Fruit fly (Drosophila melanogaster) whole organism, embryonic: ENCODE results near the gene trus.

ENCODE experiments used
- Ada2b ChIP-seq: fragments of 200-800 bp; sonication (Bioruptor generic); IDR thresholded peaks from 2 replicates; pipeline ENCODE4 v1.3.6; 2022; ENCODE audit warnings: missing biosample characterization, missing genetic modification characterization
- Antp ChIP-seq: fragments of 200-800 bp; sonication (Bioruptor generic); optimal IDR thresholded peaks from 3 replicates; lab custom pipeline; 2016; ENCODE audit warnings: missing biosample characterization, missing genetic modification characterization
- C15 ChIP-seq: fragments of 200-800 bp; sonication (Bioruptor generic); IDR thresholded peaks from 3 replicates; pipeline ENCODE4 v1.3.6; 2022; ENCODE audit warnings: missing biosample characterization, missing genetic modification characterization
- CG10147 ChIP-seq: fragments of 200-800 bp; sonication (Bioruptor generic); optimal IDR thresholded peaks from 2 replicates; lab custom pipeline; 2019; ENCODE audit warnings: missing biosample characterization, mild to moderate bottlenecking, missing genetic modification characterization, moderate library complexity
- CG10274 ChIP-seq: fragments of 200-800 bp; sonication (Bioruptor generic); optimal IDR thresholded peaks from 3 replicates; lab custom pipeline; 2017; ENCODE audit warnings: missing biosample characterization, mild to moderate bottlenecking, missing genetic modification characterization
- CG10565 ChIP-seq: fragments of 200-800 bp; sonication (Bioruptor generic); optimal IDR thresholded peaks from 3 replicates; lab custom pipeline; 2016; ENCODE audit warnings: missing biosample characterization, mild to moderate bottlenecking, missing genetic modification characterization
- CG11085 ChIP-seq: fragments of 200-800 bp; sonication (Bioruptor generic); IDR thresholded peaks from 2 replicates; pipeline ENCODE4 v1.3.6; 2022; ENCODE audit warnings: missing biosample characterization, missing genetic modification characterization
- CG12391 ChIP-seq: fragments of 200-800 bp; sonication (Bioruptor generic); optimal IDR thresholded peaks from 3 replicates; lab custom pipeline; 2018; ENCODE audit warnings: missing biosample characterization, mild to moderate bottlenecking, missing genetic modification characterization, moderate library complexity
- CG14710 ChIP-seq: fragments of 200-800 bp; sonication (Bioruptor generic); optimal IDR thresholded peaks from 3 replicates; lab custom pipeline; 2019; ENCODE audit warnings: missing biosample characterization, mild to moderate bottlenecking, missing genetic modification characterization, moderate library complexity
- CG15269 ChIP-seq: fragments of 200-800 bp; sonication (Bioruptor generic); optimal IDR thresholded peaks from 2 replicates; lab custom pipeline; 2018; ENCODE audit warnings: missing biosample characterization, mild to moderate bottlenecking, missing genetic modification characterization, moderate library complexity
- CG1602 ChIP-seq: fragments of 200-800 bp; sonication (Bioruptor generic); optimal IDR thresholded peaks from 3 replicates; lab custom pipeline; 2016; ENCODE audit warnings: missing biosample characterization, missing genetic modification characterization
- CG1647 ChIP-seq: fragments of 200-800 bp; sonication (Bioruptor generic); optimal IDR thresholded peaks from 3 replicates; lab custom pipeline; 2016; ENCODE audit warnings: missing biosample characterization, missing genetic modification characterization
- CG17361 ChIP-seq: fragments of 200-800 bp; sonication (Bioruptor generic); IDR thresholded peaks from 3 replicates; pipeline ENCODE4 v1.3.6; 2022; ENCODE audit warnings: missing biosample characterization, missing genetic modification characterization
- CG18011 ChIP-seq: fragments of 200-800 bp; sonication (Bioruptor generic); optimal IDR thresholded peaks from 2 replicates; lab custom pipeline; 2017; ENCODE audit warnings: missing biosample characterization, missing genetic modification characterization, mild to moderate bottlenecking, moderate library complexity, missing genotype
- CG18262 ChIP-seq: fragments of 200-800 bp; optimal IDR thresholded peaks from 3 replicates; lab custom pipeline; 2019; ENCODE audit warnings: missing biosample characterization, mild to moderate bottlenecking, missing genetic modification characterization, moderate library complexity
- CG30020 ChIP-seq: fragments of 200-800 bp; optimal IDR thresholded peaks from 2 replicates; lab custom pipeline; 2019; ENCODE audit warnings: missing biosample characterization, mild to moderate bottlenecking, missing genetic modification characterization, moderate library complexity
- CG30431 ChIP-seq: fragments of 200-800 bp; sonication (Bioruptor generic); optimal IDR thresholded peaks from 2 replicates; lab custom pipeline; 2017; ENCODE audit warnings: missing biosample characterization, missing genetic modification characterization
- CG31224 ChIP-seq: fragments of 200-800 bp; sonication (Bioruptor generic); IDR thresholded peaks from 2 replicates; pipeline ENCODE4 v1.3.6; 2022; ENCODE audit warnings: missing biosample characterization, missing genetic modification characterization
- CG31365 ChIP-seq: fragments of 200-800 bp; sonication (Bioruptor generic); optimal IDR thresholded peaks from 2 replicates; lab custom pipeline; 2018; ENCODE audit warnings: missing biosample characterization, mild to moderate bottlenecking, missing genetic modification characterization
- CG32772 ChIP-seq: fragments of 200-800 bp; sonication (Bioruptor generic); IDR thresholded peaks from 2 replicates; pipeline ENCODE4 v1.3.6; 2022; ENCODE audit warnings: missing biosample characterization, missing genetic modification characterization
- CG3726 ChIP-seq: fragments of 200-800 bp; sonication (Bioruptor generic); IDR thresholded peaks from 3 replicates; pipeline ENCODE4, ENCODE4 v1.3.6; 2022; ENCODE audit warnings: missing biosample characterization, missing genetic modification characterization
- CG3838 ChIP-seq: fragments of 200-800 bp; sonication (Bioruptor generic); optimal IDR thresholded peaks from 3 replicates; lab custom pipeline; 2016; ENCODE audit warnings: missing biosample characterization, missing genetic modification characterization
- CG6175 ChIP-seq: fragments of 200-800 bp; sonication (Bioruptor generic); IDR thresholded peaks from 3 replicates; pipeline ENCODE4 v1.3.6; 2022; ENCODE audit warnings: missing biosample characterization, missing genetic modification characterization
- CG8765 ChIP-seq: fragments of 200-800 bp; sonication (Bioruptor generic); IDR thresholded peaks from 2 replicates; pipeline ENCODE4 v1.3.6; 2022; ENCODE audit warnings: missing biosample characterization, missing genetic modification characterization
- Dp ChIP-seq: fragments of 200-800 bp; sonication (Bioruptor generic); optimal IDR thresholded peaks from 2 replicates; lab custom pipeline; 2018; ENCODE audit warnings: missing biosample characterization, mild to moderate bottlenecking, missing genetic modification characterization, moderate library complexity
- Fer1 ChIP-seq: fragments of 200-800 bp; sonication (Bioruptor generic); optimal IDR thresholded peaks from 2 replicates; lab custom pipeline; 2017; ENCODE audit warnings: missing biosample characterization, mild to moderate bottlenecking, missing genetic modification characterization
- Hr3 ChIP-seq: fragments of 200-800 bp; sonication (Bioruptor generic); optimal IDR thresholded peaks from 3 replicates; lab custom pipeline; 2016; ENCODE audit warnings: missing biosample characterization, missing genetic modification characterization
- Pdp1 ChIP-seq, 2 experiments: fragments of 200-800 bp; sonication (Bioruptor generic); optimal IDR thresholded peaks; 3 replicates each; lab custom pipeline; 2016; ENCODE audit warnings: missing biosample characterization in 2 of 2, missing genetic modification characterization in 2 of 2, mild to moderate bottlenecking in 1 of 2, moderate library complexity in 1 of 2
- Rx ChIP-seq: fragments of 200-800 bp; sonication (Bioruptor generic); IDR thresholded peaks from 2 replicates; pipeline ENCODE4 v1.3.6; 2022; ENCODE audit warnings: missing biosample characterization, missing genetic modification characterization
- Ssrp ChIP-seq: fragments of 200-800 bp; sonication (Bioruptor generic); optimal IDR thresholded peaks from 2 replicates; lab custom pipeline; 2018; ENCODE audit warnings: missing biosample characterization, mild to moderate bottlenecking, missing genetic modification characterization, moderate library complexity
- Xrp1 ChIP-seq: fragments of 200-800 bp; sonication (Bioruptor generic); IDR thresholded peaks from 2 replicates; pipeline ENCODE4 v1.3.6; 2022; ENCODE audit warnings: missing biosample characterization, missing genetic modification characterization
- ase ChIP-seq: fragments of 200-800 bp; sonication (Bioruptor generic); IDR thresholded peaks from 3 replicates; pipeline ENCODE4 v1.3.6; 2022; ENCODE audit warnings: missing biosample characterization, missing genetic modification characterization
- az2 ChIP-seq: fragments of 200-800 bp; sonication (Bioruptor generic); optimal IDR thresholded peaks from 3 replicates; lab custom pipeline; 2016; ENCODE audit warnings: missing biosample characterization, missing genetic modification characterization
- cad ChIP-seq: fragments of >200 bp; optimal IDR thresholded peaks from 2 replicates; lab custom pipeline; 2017; ENCODE audit warnings: missing biosample characterization, missing genetic modification characterization
- crol ChIP-seq: fragments of 200-800 bp; sonication (Bioruptor generic); IDR thresholded peaks from 2 replicates; pipeline ENCODE4 v1.3.6; 2022; ENCODE audit warnings: missing biosample characterization, missing genetic modification characterization
- cwo ChIP-seq: fragments of 200-800 bp; sonication (Bioruptor generic); optimal IDR thresholded peaks from 3 replicates; lab custom pipeline; 2017; ENCODE audit warnings: missing biosample characterization, missing genetic modification characterization, mild to moderate bottlenecking, moderate library complexity, missing genetic modification reagents
- eve ChIP-seq, 2 experiments: fragments of >200 bp; optimal IDR thresholded peaks; 2 replicates each; lab custom pipeline; 2017; ENCODE audit warnings: missing biosample characterization in 2 of 2, missing genetic modification characterization in 2 of 2
- ewg ChIP-seq: fragments of 200-800 bp; sonication (Bioruptor generic); optimal IDR thresholded peaks from 3 replicates; lab custom pipeline; 2017; ENCODE audit warnings: mild to moderate bottlenecking, missing biosample characterization, missing genetic modification reagents, missing genetic modification characterization
- exex ChIP-seq: fragments of 200-800 bp; sonication (Bioruptor generic); optimal IDR thresholded peaks from 4 replicates; lab custom pipeline; 2018; ENCODE audit warnings: missing biosample characterization, mild to moderate bottlenecking, missing genetic modification characterization, moderate library complexity
- ftz-f1 ChIP-seq: fragments of 200-800 bp; sonication (Bioruptor generic); optimal IDR thresholded peaks from 2 replicates; lab custom pipeline; 2016; ENCODE audit warnings: missing biosample characterization, missing genetic modification characterization
- gce ChIP-seq: fragments of 200-800 bp; sonication (Bioruptor generic); IDR thresholded peaks from 3 replicates; pipeline ENCODE4 v1.3.6; 2022; ENCODE audit warnings: missing biosample characterization, missing genetic modification characterization
- gcm ChIP-seq: fragments of 200-800 bp; sonication (Bioruptor generic); optimal IDR thresholded peaks from 2 replicates; lab custom pipeline; 2019; ENCODE audit warnings: missing biosample characterization, mild to moderate bottlenecking, missing genetic modification characterization, moderate library complexity
- grau ChIP-seq: fragments of 200-800 bp; optimal IDR thresholded peaks from 3 replicates; lab custom pipeline; 2019; ENCODE audit warnings: missing biosample characterization, mild to moderate bottlenecking, missing genetic modification characterization, moderate library complexity
- ken ChIP-seq: fragments of 200-800 bp; sonication (Bioruptor generic); IDR thresholded peaks from 3 replicates; pipeline ENCODE4 v1.3.6; 2022; ENCODE audit warnings: missing biosample characterization, missing genetic modification characterization
- luna ChIP-seq: fragments of 200-800 bp; sonication (Bioruptor generic); optimal IDR thresholded peaks from 2 replicates; lab custom pipeline; 2016; ENCODE audit warnings: missing biosample characterization, missing genetic modification characterization
- mld ChIP-seq: fragments of 200-800 bp; sonication (Bioruptor generic); IDR thresholded peaks from 3 replicates; pipeline ENCODE4 v1.3.6; 2022; ENCODE audit warnings: missing biosample characterization, missing genetic modification characterization; ENCODE audit not compliant: partially characterized antibody
- nerfin-1 ChIP-seq: fragments of 200-800 bp; sonication (Bioruptor generic); optimal IDR thresholded peaks from 3 replicates; lab custom pipeline; 2019; ENCODE audit warnings: missing biosample characterization, mild to moderate bottlenecking, missing genetic modification characterization, moderate library complexity
- org-1 ChIP-seq: fragments of 200-800 bp; sonication (Bioruptor generic); optimal IDR thresholded peaks from 2 replicates; lab custom pipeline; 2017; ENCODE audit warnings: missing biosample characterization, missing genetic modification characterization
- sd ChIP-seq: fragments of 200-800 bp; sonication (Bioruptor generic); optimal IDR thresholded peaks from 3 replicates; lab custom pipeline; 2018; ENCODE audit warnings: missing biosample characterization, mild to moderate bottlenecking, missing genetic modification characterization, moderate library complexity
- sens ChIP-seq: fragments of 200-800 bp; sonication (Bioruptor generic); peaks from one replicate; lab custom pipeline; 2016; ENCODE audit warnings: missing biosample characterization, missing genetic modification characterization
- tna ChIP-seq: fragments of 200-800 bp; sonication (Bioruptor generic); IDR thresholded peaks from 2 replicates; pipeline ENCODE4 v1.3.6; 2022; ENCODE audit warnings: missing biosample characterization, missing genetic modification characterization; ENCODE audit not compliant: partially characterized antibody

Gene trus

dm6 chr3R:12448889-12449314, 7.5 kb upstream of the trus start, which contains the start of gene CG18549 (continued):
- peak; percentile 100 for TF ChIP-seq Ssrp (tag; lab: Kevin White, UChicago)
- TF ChIP-seq CG14710 (tag; lab: Kevin White, UChicago): peak; percentile 99
- TF ChIP-seq CG18011 (GFP tag; lab: Kevin White, UChicago): peak; percentile 93
- TF ChIP-seq ase (GFP tag; lab: Robert Waterston, UW): peak; percentile 100
- TF ChIP-seq CG17361: peak; percentile 100
- peak; percentile 62 for TF ChIP-seq tna (GFP tag; lab: Robert Waterston, UW)
- TF ChIP-seq CG32772 (GFP tag; lab: Robert Waterston, UW): peak; percentile 100
- peak; percentile 100 for TF ChIP-seq ken
- peak; percentile 99 for TF ChIP-seq exex (tag; lab: Kevin White, UChicago)
- peak; percentile 100 for TF ChIP-seq az2
- peak; percentile 100 for TF ChIP-seq Xrp1 (GFP tag; lab: Robert Waterston, UW)
- peak; percentile 98 for TF ChIP-seq CG10274 (GFP tag; lab: Kevin White, UChicago)
- TF ChIP-seq Rx (GFP tag; lab: Robert Waterston, UW): peak; percentile 99
- peak; percentile 100 for TF ChIP-seq CG15269 (tag; lab: Kevin White, UChicago)
- TF ChIP-seq Pdp1 (GFP tag; optimal IDR thresholded peaks at IDR 0.05; lab: Kevin White, UChicago): peak; percentile 99
- peak; percentile 100 for TF ChIP-seq sens (GFP tag; lab: Kevin White, UChicago)
- no peak; the same call in 2 of the 3 replicates for TF ChIP-seq mld (GFP tag; lab: Robert Waterston, UW)
- peak; percentile 99 for TF ChIP-seq CG11085 (GFP tag; lab: Robert Waterston, UW)
- TF ChIP-seq Dp: peak; percentile 96
- peak; percentile 94 for TF ChIP-seq ftz-f1 (GFP tag; lab: Kevin White, UChicago)
- peak; percentile 99 for TF ChIP-seq grau
- peak; percentile 100 for TF ChIP-seq Hr3 (GFP tag; lab: Kevin White, UChicago)
- TF ChIP-seq CG30431 (GFP tag; lab: Kevin White, UChicago): peak; percentile 99
- TF ChIP-seq CG8765 (GFP tag; lab: Robert Waterston, UW): peak; percentile 98
- peak; percentile 99 for TF ChIP-seq C15 (GFP tag; lab: Robert Waterston, UW)
- TF ChIP-seq CG18262 (tag; lab: Kevin White, UChicago): peak; percentile 100
- TF ChIP-seq CG31365: peak; percentile 95
- TF ChIP-seq Antp (GFP tag; lab: Kevin White, UChicago): peak; percentile 99
- peak; percentile 99 for TF ChIP-seq CG6175
- TF ChIP-seq sd (tag; lab: Kevin White, UChicago): peak; percentile 98
- TF ChIP-seq gcm: peak; percentile 100
- TF ChIP-seq Fer1 (GFP tag; lab: Kevin White, UChicago): peak; percentile 100
- peak; percentile 100 for TF ChIP-seq gce (GFP tag; lab: Robert Waterston, UW)
- TF ChIP-seq CG3726: peak; percentile 100
- TF ChIP-seq CG10565: peak; percentile 98
- TF ChIP-seq cwo (GFP tag; lab: Kevin White, UChicago): peak; percentile 99
- peak; percentile 100 for TF ChIP-seq CG12391 (tag; lab: Kevin White, UChicago)
- TF ChIP-seq cad: no peak
- peak; percentile 100 for TF ChIP-seq CG1602 (GFP tag; lab: Kevin White, UChicago)
- TF ChIP-seq nerfin-1 (tag; lab: Kevin White, UChicago): peak; percentile 100
- TF ChIP-seq CG31224 (GFP tag; lab: Robert Waterston, UW): peak; percentile 98
- peak; percentile 89 for TF ChIP-seq crol (GFP tag; lab: Robert Waterston, UW)
- TF ChIP-seq org-1 (GFP tag; lab: Kevin White, UChicago): peak; percentile 99
- TF ChIP-seq ewg: peak; percentile 99
- peak; percentile 94 for TF ChIP-seq CG30020 (tag; lab: Kevin White, UChicago)
- TF ChIP-seq luna (GFP tag; lab: Kevin White, UChicago): peak; percentile 98
- peak; percentile 100 for TF ChIP-seq CG10147 (GFP tag; lab: Kevin White, UChicago)
- peak; percentile 99 for TF ChIP-seq CG1647 (GFP tag; lab: Kevin White, UChicago)
- TF ChIP-seq Ada2b: peak; percentile 100
- no peak for TF ChIP-seq eve (GFP tag; optimal IDR thresholded peaks at IDR 0.05; lab: Kevin White, UChicago)
- TF ChIP-seq CG3838 (GFP tag; lab: Kevin White, UChicago): peak; percentile 99
